Worm (Caenorhabditis elegans): ENCODE results near the gene oac-29.

The oac-29 gene

ce11 chrV:8661241-8661954, 25.9 kb upstream of the oac-29 start (continued):
- TF ChIP-seq mep-1 (tag; optimal IDR thresholded peaks at IDR 0.05) (peak; percentile 19), elt-2 (tag; optimal IDR thresholded peaks at IDR 0.05) (peak; percentile 91), ztf-11 (tag; optimal IDR thresholded peaks at IDR 0.05) (no peak), nhr-11 (tag; optimal IDR thresholded peaks at IDR 0.05) (no peak), jun-1 (tag; optimal IDR thresholded peaks at IDR 0.05) (peak; percentile 23), nhr-71 (tag; optimal IDR thresholded peaks at IDR 0.05) (peak; percentile 40), lin-14 (GFP tag; optimal IDR thresholded peaks at IDR 0.05) (peak; percentile 67), swsn-7 (tag; optimal IDR thresholded peaks at IDR 0.05) (no peak), C34B4.2 (tag; optimal IDR thresholded peaks at IDR 0.05) (no peak), nhr-84 (tag; optimal IDR thresholded peaks at IDR 0.05) (no peak), C04F5.9 (tag; optimal IDR thresholded peaks at IDR 0.05) (no peak), nhr-47 (tag; optimal IDR thresholded peaks at IDR 0.05) (no peak), aly-2 (tag; optimal IDR thresholded peaks at IDR 0.05) (no peak), snu-23 (GFP tag; optimal IDR thresholded peaks at IDR 0.05) (peak; percentile 54), egl-13 (tag; optimal IDR thresholded peaks at IDR 0.05) (no peak), nhr-85 (tag) (peak; percentile 88), zag-1 (tag; optimal IDR thresholded peaks at IDR 0.05) (no peak), zip-4 (GFP tag; optimal IDR thresholded peaks at IDR 0.05) (no peak), ets-5 (GFP tag; IDR thresholded peaks at IDR 0.05) (no peak), blmp-1 (tag; optimal IDR thresholded peaks at IDR 0.05) (peak; percentile 93), grh-1 (GFP tag; IDR thresholded peaks at IDR 0.05) (no peak), C16A3.4 (tag; optimal IDR thresholded peaks at IDR 0.05) (no peak), pqm-1 (tag; optimal IDR thresholded peaks at IDR 0.05) (peak; percentile 52), lsy-2 (tag; optimal IDR thresholded peaks at IDR 0.05) (peak in 1 of 2 experiments; percentile 17), unc-130 (tag; optimal IDR thresholded peaks at IDR 0.05) (peak; percentile 11)

ce11 chrV:8660475-8660874, 25.0 kb upstream of the oac-29 start:
- TF ChIP-seq unc-30 (tag; optimal IDR thresholded peaks at IDR 0.05) (no peak), mep-1 (tag; optimal IDR thresholded peaks at IDR 0.05) (no peak), rnt-1 (tag; optimal IDR thresholded peaks at IDR 0.05) (peak; percentile 22), unc-62 (GFP tag; optimal IDR thresholded peaks at IDR 0.05) (no peak), jun-1 (tag; optimal IDR thresholded peaks at IDR 0.05) (no peak), aly-2 (tag; optimal IDR thresholded peaks at IDR 0.05) (no peak), hlh-17 (GFP tag; optimal IDR thresholded peaks at IDR 0.05; ENCODE audit: borderline replicate concordance) (no peak), zag-1 (tag; optimal IDR thresholded peaks at IDR 0.05) (no peak), nhr-85 (tag) (peak; percentile 73), pax-3 (tag; optimal IDR thresholded peaks at IDR 0.05) (no peak), efl-1 (optimal IDR thresholded peaks at IDR 0.05) (no peak), efl-1 (GFP tag; optimal IDR thresholded peaks at IDR 0.05 in 1 of 2) (peak in 1 of 2 experiments; percentile 82), dpl-1 (GFP tag; optimal IDR thresholded peaks at IDR 0.05) (no peak), xbp-1 (tag; optimal IDR thresholded peaks at IDR 0.05) (no peak), nhr-71 (tag; optimal IDR thresholded peaks at IDR 0.05) (peak; percentile 1), hlh-4 (tag; optimal IDR thresholded peaks at IDR 0.05) (no peak), alr-1 (tag; optimal IDR thresholded peaks at IDR 0.05; ENCODE audit: borderline replicate concordance) (no peak), aha-1 (tag; optimal IDR thresholded peaks at IDR 0.05) (no peak), nhr-11 (tag; optimal IDR thresholded peaks at IDR 0.05) (no peak), grh-1 (GFP tag; IDR thresholded peaks at IDR 0.05) (no peak), lin-14 (GFP tag; optimal IDR thresholded peaks at IDR 0.05) (peak; percentile 41), blmp-1 (tag; optimal IDR thresholded peaks at IDR 0.05) (peak; percentile 73), mdl-1 (tag; optimal IDR thresholded peaks at IDR 0.05) (no peak), snpc-4 (tag; optimal IDR thresholded peaks at IDR 0.05) (no peak), lin-13 (GFP tag; optimal IDR thresholded peaks at IDR 0.05) (no peak), ceh-90 (tag; optimal IDR thresholded peaks at IDR 0.05) (no peak)

All from whole organism, L1 larva.